Worm (Caenorhabditis elegans) whole organism, mixed stage, embryonic: Measurements from ENCODE around the gene col-95.

ENCODE experiments used
- bed-3 ChIP-seq: fragments of 200-800 bp; sonication (Bioruptor generic); optimal IDR thresholded peaks from 3 replicates; lab custom pipeline; 2018; ENCODE audit warnings: mild to moderate bottlenecking, missing genetic modification characterization, moderate library complexity, missing compliant biosample characterization
- blmp-1 ChIP-seq: fragments of 150-350 bp; optimal IDR thresholded peaks from 2 replicates; lab custom pipeline; 2014; ENCODE audit warnings: missing biosample characterization, missing genetic modification characterization
- ces-1 ChIP-seq: fragments of 150-350 bp; optimal IDR thresholded peaks from 2 replicates; lab custom pipeline; 2014; ENCODE audit warnings: missing biosample characterization, missing genetic modification reagents, missing genetic modification characterization
- elt-1 ChIP-seq: sonication (generic microtip); optimal IDR thresholded peaks from 2 replicates; lab custom pipeline; 2017; ENCODE audit warnings: missing genetic modification characterization, mild to moderate bottlenecking, missing compliant biosample characterization, antibody characterized with exemption, moderate library complexity, borderline replicate concordance; ENCODE audit not compliant: insufficient read depth
- lin-13 ChIP-seq: fragments of 150-350 bp; optimal IDR thresholded peaks from 2 replicates; lab custom pipeline; 2014; ENCODE audit warnings: missing biosample characterization, missing genetic modification characterization
- mab-5 ChIP-seq: fragments of 150-350 bp; optimal IDR thresholded peaks from 2 replicates; lab custom pipeline; 2014; ENCODE audit warnings: missing biosample characterization, missing genetic modification characterization
- mep-1 ChIP-seq: fragments of 150-350 bp; optimal IDR thresholded peaks from 2 replicates; lab custom pipeline; 2017; ENCODE audit warnings: missing biosample characterization, missing genetic modification reagents, missing genetic modification characterization, inconsistent platforms
- sem-2 ChIP-seq: fragments of 200-800 bp; sonication (Bioruptor generic); optimal IDR thresholded peaks from 2 replicates; lab custom pipeline; 2018; ENCODE audit warnings: mild to moderate bottlenecking, missing genetic modification characterization, missing compliant biosample characterization
- unc-120 ChIP-seq: sonication (generic microtip); optimal IDR thresholded peaks from 2 replicates; lab custom pipeline; 2017; ENCODE audit warnings: missing genetic modification characterization, missing compliant biosample characterization; ENCODE audit not compliant: poor library complexity, severe bottlenecking
- unc-62 ChIP-seq: fragments of 150-350 bp; optimal IDR thresholded peaks from 2 replicates; lab custom pipeline; 2014; ENCODE audit warnings: missing biosample characterization, missing genetic modification reagents, missing genetic modification characterization

DNA sequence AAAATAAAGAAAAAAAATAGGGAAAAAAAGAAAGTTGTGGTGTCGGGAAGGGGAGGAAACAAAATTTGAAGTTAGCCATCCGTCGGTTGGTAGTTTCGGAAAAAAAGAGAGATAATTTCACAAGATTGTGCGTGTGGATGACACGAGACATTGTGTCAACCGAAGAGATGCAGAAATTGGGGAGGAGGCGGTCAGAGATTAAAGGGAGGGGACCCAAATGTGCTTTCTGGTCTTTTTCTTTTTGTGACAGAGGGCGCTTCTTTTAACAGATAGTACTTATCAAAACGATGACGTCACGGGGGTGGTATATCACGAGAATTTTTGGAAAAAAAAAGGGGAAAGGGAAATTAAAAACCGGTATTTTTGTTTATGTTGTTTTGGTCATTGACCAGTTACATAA is 34.7 kb downstream of the col-95 start:
- no peak for TF ChIP-seq lin-13
- TF ChIP-seq elt-1 = no peak
- no peak for TF ChIP-seq bed-3 (GFP tag; lab: Kevin White, UChicago)
- TF ChIP-seq unc-120 (tag; lab: Kevin White, UChicago) = no peak
- TF ChIP-seq unc-62 (GFP tag; lab: Kevin White, UChicago) = no peak
- TF ChIP-seq mab-5 (tag; lab: Kevin White, UChicago) = no peak
- no peak for TF ChIP-seq blmp-1 (tag; lab: Kevin White, UChicago)
- TF ChIP-seq sem-2 = no peak
- no peak for TF ChIP-seq mep-1 (tag; lab: Kevin White, UChicago)
- peak; percentile 31 for TF ChIP-seq ces-1 (GFP tag; lab: Kevin White, UChicago)
